Worm (Caenorhabditis elegans): Measurements from ENCODE around the gene sdpn-1.

- TF ChIP-seq daf-12 (tag; optimal IDR thresholded peaks at IDR 0.05), result no peak
- TF ChIP-seq nhr-23 (tag; optimal IDR thresholded peaks at IDR 0.05), result no peak
- no peak for TF ChIP-seq egl-27 (tag; optimal IDR thresholded peaks at IDR 0.05)
- no peak for TF ChIP-seq tbx-2 (tag; optimal IDR thresholded peaks at IDR 0.05)
- no peak for TF ChIP-seq ZK546.5 (tag; optimal IDR thresholded peaks at IDR 0.05)
- no peak for TF ChIP-seq nhr-11 (tag; optimal IDR thresholded peaks at IDR 0.05)
- TF ChIP-seq lin-39 (tag; optimal IDR thresholded peaks at IDR 0.05), result no peak
- TF ChIP-seq elt-2 (tag; optimal IDR thresholded peaks at IDR 0.05), result no peak
Observed at ce11 chrX:7953695-7954094, 44.3 kb downstream of the sdpn-1 start.

Measured in whole organism, L3 larva.